Fruit fly (Drosophila melanogaster) whole organism, wandering third instar larva: ENCODE results near the gene cic.

Experiments
- Hnf4 ChIP-seq: fragments of 200-800 bp; sonication (Bioruptor generic); optimal IDR thresholded peaks from 2 replicates; lab custom pipeline; 2016; ENCODE audit warnings: missing biosample characterization, mild to moderate bottlenecking, missing genetic modification characterization
- Vsx2 ChIP-seq: fragments of 200-300, 225-300 bp; sonication (Bioruptor generic); optimal IDR thresholded peaks from 2 replicates; lab custom pipeline; 2018; ENCODE audit warnings: missing biosample characterization, missing genetic modification characterization; ENCODE audit not compliant: partially characterized antibody
- br ChIP-seq: fragments of 200-800 bp; sonication (Bioruptor generic); optimal IDR thresholded peaks from 2 replicates; lab custom pipeline; 2016; ENCODE audit warnings: missing biosample characterization, missing genetic modification characterization
- fru ChIP-seq: fragments of 200-800 bp; sonication (Bioruptor generic); optimal IDR thresholded peaks from 3 replicates; lab custom pipeline; 2016; ENCODE audit warnings: missing biosample characterization, mild to moderate bottlenecking, missing genetic modification characterization
- pan ChIP-seq: fragments of >200 bp; optimal IDR thresholded peaks from 2 replicates; lab custom pipeline; 2017
- psq ChIP-seq: fragments of 200-800 bp; sonication (Bioruptor generic); optimal IDR thresholded peaks from 3 replicates; lab custom pipeline; 2017; ENCODE audit warnings: missing biosample characterization, mild to moderate bottlenecking, missing genetic modification characterization, moderate library complexity
- tai ChIP-seq: sonication (Bioruptor generic); optimal IDR thresholded peaks from 2 replicates; lab custom pipeline; 2016; ENCODE audit warnings: missing biosample characterization, missing genetic modification characterization

DNA sequence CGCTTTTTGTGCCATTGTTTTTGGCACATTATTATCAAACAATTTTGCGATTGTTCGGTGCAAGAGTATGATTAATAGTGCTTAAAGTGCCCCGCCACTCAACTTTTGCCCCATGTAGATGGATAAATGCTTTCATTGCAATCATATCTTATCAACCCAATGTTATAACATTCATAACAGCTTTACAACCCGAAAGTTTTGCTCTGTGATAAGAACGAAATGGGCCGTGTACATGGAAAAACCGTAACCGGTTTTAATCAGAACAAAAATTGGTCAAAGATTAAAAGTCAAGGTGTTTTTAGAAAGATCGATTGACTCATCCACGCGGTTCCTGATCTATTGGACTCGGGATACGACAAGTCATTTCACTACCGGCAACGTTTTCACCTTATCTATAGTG, 64.0 kb downstream of the cic start:
- no peak for TF ChIP-seq br (GFP tag; lab: Kevin White, UChicago)
- no peak for TF ChIP-seq psq (GFP tag; lab: Kevin White, UChicago)
- TF ChIP-seq tai (GFP tag; lab: Kevin White, UChicago): no peak
- no peak for TF ChIP-seq fru
- no peak for TF ChIP-seq pan
- TF ChIP-seq Hnf4 (GFP tag; lab: Kevin White, UChicago): no peak
- no peak for TF ChIP-seq Vsx2 (GFP tag; lab: Kevin White, UChicago)
